Worm (Caenorhabditis elegans) whole organism, young adult: Measurements from ENCODE around the gene Y54G2A.12.

ENCODE experiments used
- C06A6.2 ChIP-seq: fragments of 200-800 bp; sonication (Bioruptor generic); conservative IDR thresholded peaks from 2 replicates; pipeline ENCODE4 v1.3.6; 2022; ENCODE audit warnings: missing genetic modification characterization, missing compliant biosample characterization
- athp-1 ChIP-seq: sonication (generic microtip); optimal IDR thresholded peaks from 2 replicates; lab custom pipeline; 2017; ENCODE audit warnings: mild to moderate bottlenecking, missing genetic modification characterization, missing compliant biosample characterization
- attf-3 ChIP-seq: fragments of 200-800 bp; sonication (Bioruptor generic); conservative IDR thresholded peaks from 2 replicates; pipeline ENCODE4 v1.3.6; 2022; ENCODE audit warnings: missing genetic modification reagents, missing genetic modification characterization, missing compliant biosample characterization
- ceh-100 ChIP-seq: fragments of 200-800 bp; sonication (Bioruptor generic); IDR thresholded peaks from 2 replicates; pipeline ENCODE4 v1.3.6; 2022; ENCODE audit warnings: missing genetic modification reagents, missing genetic modification characterization, missing compliant biosample characterization
- ceh-27 ChIP-seq: fragments of 200-800 bp; sonication (Bioruptor generic); optimal IDR thresholded peaks from 2 replicates; lab custom pipeline; 2018; ENCODE audit warnings: mild to moderate bottlenecking, missing genetic modification characterization, moderate library complexity, missing compliant biosample characterization
- lsl-1 ChIP-seq: fragments of 200-800 bp; sonication (Bioruptor generic); optimal IDR thresholded peaks from 2 replicates; lab custom pipeline; 2018; ENCODE audit warnings: mild to moderate bottlenecking, missing genetic modification characterization, moderate library complexity, missing compliant biosample characterization
- snpc-4 ChIP-seq, 5 experiments: fragments of 150-350 bp in 1 of 5; sonication (generic microtip) in 4 of 5; optimal IDR thresholded peaks; 2 replicates each; lab custom pipeline; 2014 to 2018; ENCODE audit warnings: missing genetic modification characterization in 5 of 5, missing biosample characterization in 3 of 5, antibody characterized with exemption in 2 of 5, mild to moderate bottlenecking in 2 of 5, missing compliant biosample characterization in 2 of 5, missing genotype in 2 of 5, moderate library complexity in 2 of 5, missing genetic modification reagents in 1 of 5
- sptf-2 ChIP-seq: fragments of 200-800 bp; sonication (Bioruptor generic); optimal IDR thresholded peaks from 2 replicates; lab custom pipeline; 2018; ENCODE audit warnings: mild to moderate bottlenecking, missing genetic modification characterization, missing compliant biosample characterization
- tbx-9 ChIP-seq: sonication (generic microtip); optimal IDR thresholded peaks from 2 replicates; lab custom pipeline; 2016; ENCODE audit warnings: borderline replicate concordance, missing genetic modification characterization, inconsistent platforms, missing compliant biosample characterization
- unc-130 ChIP-seq: sonication (generic microtip); optimal IDR thresholded peaks from 2 replicates; lab custom pipeline; 2016; ENCODE audit warnings: missing genetic modification reagents, missing genetic modification characterization, missing compliant biosample characterization
- unc-62 ChIP-seq: fragments of 150-350 bp; optimal IDR thresholded peaks from 2 replicates; lab custom pipeline; 2014; ENCODE audit warnings: missing biosample characterization, missing genetic modification reagents, missing genetic modification characterization
- ztf-6 ChIP-seq: fragments of 200-800 bp; sonication (Bioruptor generic); IDR thresholded peaks from 2 replicates; pipeline ENCODE4 v1.3.6; 2022; ENCODE audit warnings: missing genetic modification reagents, missing genetic modification characterization, missing compliant biosample characterization

- no peak for TF ChIP-seq sptf-2
- no peak for TF ChIP-seq unc-62 (GFP tag; lab: Kevin White, UChicago)
- no peak for TF ChIP-seq ceh-100 (GFP tag; lab: Robert Waterston, UW)
- no peak for TF ChIP-seq ztf-6 (GFP tag; lab: Robert Waterston, UW)
- no peak for TF ChIP-seq tbx-9 (tag; lab: Kevin White, UChicago)
- no peak for TF ChIP-seq lsl-1 (GFP tag; lab: Kevin White, UChicago)
- TF ChIP-seq attf-3 (GFP tag; lab: Robert Waterston, UW) = no peak
- TF ChIP-seq snpc-4 (GFP tag; optimal IDR thresholded peaks at IDR 0.05; lab: Kevin White, UChicago) = no peak
- no peak for TF ChIP-seq snpc-4 (tag; optimal IDR thresholded peaks at IDR 0.05; lab: Kevin White, UChicago)
- TF ChIP-seq athp-1 (tag; lab: Kevin White, UChicago) = no peak
- no peak for TF ChIP-seq unc-130 (GFP tag; lab: Kevin White, UChicago)
- TF ChIP-seq C06A6.2 (GFP tag; lab: Robert Waterston, UW) = no peak
- no peak for TF ChIP-seq ceh-27 (GFP tag; lab: Kevin White, UChicago)
Observed at ce11 chrIV:2803652-2804051, 21.0 kb upstream of the Y54G2A.12 start, which contains the start of gene Y54G2A.32.
